Worm (Caenorhabditis elegans) whole organism, L3 larva: Measurements from ENCODE around the gene srx-86.
A peak's percentile ranks its signal among the peaks of the same experiment; 100 is the strongest.

Experiments used
- R02D3.7 ChIP-seq: fragments of 150-350 bp; optimal IDR thresholded peaks from 2 replicates; lab custom pipeline; 2014; ENCODE audit warnings: missing biosample characterization, missing genetic modification characterization
- ZK546.5 ChIP-seq: sonication (generic microtip); optimal IDR thresholded peaks from 2 replicates; lab custom pipeline; 2017; ENCODE audit warnings: missing biosample characterization, missing genetic modification characterization
- ceh-16 ChIP-seq: sonication (generic microtip); optimal IDR thresholded peaks from 2 replicates; lab custom pipeline; 2017; ENCODE audit warnings: missing biosample characterization, missing genetic modification characterization
- ceh-28 ChIP-seq: fragments of 150-350 bp; optimal IDR thresholded peaks from 2 replicates; lab custom pipeline; 2014; ENCODE audit warnings: missing biosample characterization, missing genetic modification reagents, missing genetic modification characterization
- ceh-82 ChIP-seq: fragments of 150-350 bp; optimal IDR thresholded peaks from 2 replicates; lab custom pipeline; 2014; ENCODE audit warnings: missing biosample characterization, missing genetic modification characterization
- daf-12 ChIP-seq: fragments of 150-350 bp; optimal IDR thresholded peaks from 2 replicates; lab custom pipeline; 2014; ENCODE audit warnings: missing biosample characterization, missing genetic modification reagents, missing genetic modification characterization
- egl-27 ChIP-seq: sonication (generic microtip); optimal IDR thresholded peaks from 4 replicates; lab custom pipeline; 2017; ENCODE audit warnings: missing biosample characterization, missing genetic modification reagents, missing genetic modification characterization
- egl-5 ChIP-seq: fragments of 150-350 bp; optimal IDR thresholded peaks from 2 replicates; lab custom pipeline; 2017; ENCODE audit warnings: missing biosample characterization, missing genetic modification reagents, missing genetic modification characterization, inconsistent platforms
- elt-1 ChIP-seq: fragments of 150-350 bp; optimal IDR thresholded peaks from 2 replicates; lab custom pipeline; 2014; ENCODE audit warnings: missing biosample characterization, missing genetic modification characterization
- elt-2 ChIP-seq: sonication (generic microtip); optimal IDR thresholded peaks from 2 replicates; lab custom pipeline; 2016; ENCODE audit warnings: missing genetic modification reagents, mild to moderate bottlenecking, missing genetic modification characterization, missing compliant biosample characterization
- eor-1 ChIP-seq, 2 experiments: fragments of 150-350 bp; optimal IDR thresholded peaks; 2 replicates each; lab custom pipeline; 2014 to 2018; ENCODE audit warnings: missing biosample characterization in 2 of 2, missing genetic modification characterization in 2 of 2
- fkh-2 ChIP-seq: fragments of 150-350 bp; optimal IDR thresholded peaks from 2 replicates; lab custom pipeline; 2014; ENCODE audit warnings: missing biosample characterization, missing genetic modification reagents, missing genetic modification characterization
- hmg-11 ChIP-seq: sonication (generic microtip); optimal IDR thresholded peaks from 2 replicates; lab custom pipeline; 2016; ENCODE audit warnings: missing genetic modification characterization, missing compliant biosample characterization
- jun-1 ChIP-seq: fragments of 150-350 bp; optimal IDR thresholded peaks from 2 replicates; lab custom pipeline; 2014; ENCODE audit warnings: missing biosample characterization, missing genetic modification reagents, missing genetic modification characterization
- mml-1 ChIP-seq: fragments of 150-350 bp; sonication (generic microtip); optimal IDR thresholded peaks from 3 replicates; lab custom pipeline; 2014; ENCODE audit warnings: missing biosample characterization, missing genetic modification characterization
- nhr-12 ChIP-seq: fragments of 150-350 bp; optimal IDR thresholded peaks from 2 replicates; lab custom pipeline; 2014; ENCODE audit warnings: missing biosample characterization, missing genetic modification characterization
- nhr-23 ChIP-seq: fragments of 150-350 bp; optimal IDR thresholded peaks from 2 replicates; lab custom pipeline; 2014; ENCODE audit warnings: missing biosample characterization, missing genetic modification reagents, missing genetic modification characterization
- nhr-28 ChIP-seq: fragments of 150-350 bp; optimal IDR thresholded peaks from 2 replicates; lab custom pipeline; 2014; ENCODE audit warnings: missing biosample characterization, missing genetic modification characterization
- nhr-43 ChIP-seq: sonication (generic microtip); optimal IDR thresholded peaks from 2 replicates; lab custom pipeline; 2016; ENCODE audit warnings: mild to moderate bottlenecking, missing genetic modification characterization, missing compliant biosample characterization; ENCODE audit not compliant: poor library complexity, severe bottlenecking
- nhr-67 ChIP-seq: fragments of 150-350 bp; optimal IDR thresholded peaks from 2 replicates; lab custom pipeline; 2014; ENCODE audit warnings: missing biosample characterization, missing genetic modification characterization
- nhr-76 ChIP-seq: fragments of 150-350 bp; sonication (generic microtip); optimal IDR thresholded peaks from 5 replicates; lab custom pipeline; 2014; ENCODE audit warnings: missing biosample characterization, missing genetic modification characterization
- pha-4 ChIP-seq: fragments of 150-350 bp; optimal IDR thresholded peaks from 2 replicates; lab custom pipeline; 2014; ENCODE audit warnings: missing biosample characterization, missing genetic modification reagents, missing genetic modification characterization
- pqm-1 ChIP-seq: fragments of 150-350 bp; optimal IDR thresholded peaks from 2 replicates; lab custom pipeline; 2017; ENCODE audit warnings: missing biosample characterization, missing genetic modification characterization, inconsistent platforms
- sea-2 ChIP-seq: fragments of 150-350 bp; sonication (generic microtip); optimal IDR thresholded peaks from 4 replicates; lab custom pipeline; 2014; ENCODE audit warnings: missing biosample characterization, missing genetic modification reagents, missing genetic modification characterization
- skn-1 ChIP-seq: fragments of 150-350 bp; optimal IDR thresholded peaks from 2 replicates; lab custom pipeline; 2014; ENCODE audit warnings: missing biosample characterization, missing genetic modification characterization
- snpc-4 ChIP-seq: fragments of 150-350 bp; optimal IDR thresholded peaks from 2 replicates; lab custom pipeline; 2014; ENCODE audit warnings: missing biosample characterization, missing genetic modification characterization
- tbx-2 ChIP-seq: sonication (generic microtip); optimal IDR thresholded peaks from 2 replicates; lab custom pipeline; 2016; ENCODE audit warnings: mild to moderate bottlenecking, missing genetic modification characterization, missing compliant biosample characterization
- unc-39 ChIP-seq: sonication (generic microtip); optimal IDR thresholded peaks from 4 replicates; lab custom pipeline; 2017; ENCODE audit warnings: missing biosample characterization, missing genetic modification characterization
- zag-1 ChIP-seq: fragments of 150-350 bp; optimal IDR thresholded peaks from 2 replicates; lab custom pipeline; 2014; ENCODE audit warnings: missing biosample characterization, missing genetic modification characterization
- ztf-11 ChIP-seq: fragments of 150-350 bp; optimal IDR thresholded peaks from 2 replicates; lab custom pipeline; 2014; ENCODE audit warnings: missing biosample characterization, missing genetic modification characterization
- ztf-4 ChIP-seq: fragments of 150-350 bp; optimal IDR thresholded peaks from 2 replicates; lab custom pipeline; 2014; ENCODE audit warnings: missing biosample characterization, missing genetic modification characterization

Gene srx-86

DNA sequence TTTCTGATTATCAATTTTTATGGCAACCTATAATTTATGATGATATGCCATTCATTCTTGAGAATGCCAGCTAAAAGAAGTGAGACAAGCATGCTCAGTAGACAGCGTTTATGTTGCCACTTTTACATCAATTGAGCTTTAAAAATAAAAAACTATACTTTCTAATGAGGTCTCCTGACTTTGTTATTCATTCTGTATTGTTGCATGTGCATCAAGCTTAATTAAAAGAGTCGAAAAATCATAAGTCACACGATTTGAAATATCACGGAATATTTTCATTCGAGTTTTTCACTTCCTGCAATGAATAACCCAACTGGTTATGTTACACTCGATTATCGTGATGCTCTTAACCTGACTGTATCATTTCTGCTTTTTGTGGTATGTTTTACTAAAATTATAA, at the start of gene srx-86:
TSS of gene srx-86 (plus strand) at position 301 of the 400 bp plus-strand sequence.
- TF ChIP-seq ceh-16 (no peak), R02D3.7 (no peak), egl-27 (tag; lab: Kevin White, UChicago) (no peak), eor-1 (tag; optimal IDR thresholded peaks at IDR 0.05; lab: Kevin White, UChicago) (no peak), hmg-11 (tag; lab: Kevin White, UChicago) (no peak), nhr-28 (tag; lab: Kevin White, UChicago) (no peak), elt-2 (tag; lab: Kevin White, UChicago) (no peak), nhr-12 (tag; lab: Kevin White, UChicago) (no peak), nhr-76 (tag; lab: Kevin White, UChicago) (no peak), ceh-28 (tag; lab: Kevin White, UChicago) (no peak), ZK546.5 (no peak), fkh-2 (tag; lab: Kevin White, UChicago) (no peak), unc-39 (tag; lab: Kevin White, UChicago) (no peak), skn-1 (no peak), nhr-23 (tag; lab: Kevin White, UChicago) (no peak), daf-12 (tag; lab: Kevin White, UChicago) (no peak), ztf-4 (tag; lab: Kevin White, UChicago) (no peak), nhr-67 (tag; lab: Kevin White, UChicago) (no peak), nhr-43 (tag; lab: Kevin White, UChicago) (no peak), zag-1 (no peak)
- TF ChIP-seq, all 47 proteins: peak for 0

DNA sequence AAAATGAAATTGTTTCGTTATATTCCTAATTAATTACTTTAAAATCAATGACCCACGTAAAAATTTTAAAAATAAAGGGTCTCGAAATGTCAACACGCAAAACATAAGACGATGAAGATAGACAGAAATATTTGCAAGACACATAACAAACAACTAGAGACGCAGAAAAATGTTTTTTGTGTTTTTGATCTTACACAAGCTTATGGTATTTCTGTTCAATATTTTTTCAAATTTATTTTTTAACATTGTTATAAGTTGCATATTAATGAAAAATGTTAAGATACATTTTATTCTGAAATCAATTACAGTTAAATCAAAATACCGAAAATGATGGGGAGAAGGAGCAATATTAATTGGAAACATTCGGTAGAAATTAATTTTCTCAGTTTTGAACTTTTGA, 49.3 kb upstream of the srx-86 start, which contains the start of gene C55A6.3:
TSS of gene C55A6.3 (minus strand) at position 101 of the 400 bp plus-strand sequence.
- TF ChIP-seq nhr-76 (tag; lab: Kevin White, UChicago) (no peak), hmg-11 (tag; lab: Kevin White, UChicago) (no peak), pha-4 (tag; lab: Kevin White, UChicago) (peak; percentile 41)
- TF ChIP-seq, all 47 proteins: peak for 1

DNA sequence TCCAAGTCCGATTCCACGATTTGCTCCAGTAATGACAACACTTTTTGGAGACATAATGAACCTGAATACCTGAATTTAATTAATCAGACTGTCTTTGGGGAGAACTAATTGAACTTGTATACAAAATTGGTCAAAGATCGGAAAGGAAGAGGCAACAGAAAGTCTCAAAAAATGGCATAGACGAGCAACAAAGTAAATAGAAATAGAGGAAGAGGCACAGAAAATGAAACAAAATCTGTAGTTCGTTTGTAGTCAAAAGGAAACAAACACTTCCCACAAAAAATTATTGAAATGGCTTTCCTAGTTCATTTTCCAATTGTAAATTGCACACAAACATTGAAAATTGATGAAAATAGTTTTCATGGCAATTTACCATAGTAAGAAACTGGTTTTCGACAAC, 48.1 kb upstream of the srx-86 start, which contains the start of gene C55A6.6:
TSS of gene C55A6.6 (minus strand) at position 61 of the 400 bp plus-strand sequence.
- TF ChIP-seq ztf-11 (tag; lab: Kevin White, UChicago), result no peak
- TF ChIP-seq pha-4 (tag; lab: Kevin White, UChicago), result peak; percentile 93

DNA sequence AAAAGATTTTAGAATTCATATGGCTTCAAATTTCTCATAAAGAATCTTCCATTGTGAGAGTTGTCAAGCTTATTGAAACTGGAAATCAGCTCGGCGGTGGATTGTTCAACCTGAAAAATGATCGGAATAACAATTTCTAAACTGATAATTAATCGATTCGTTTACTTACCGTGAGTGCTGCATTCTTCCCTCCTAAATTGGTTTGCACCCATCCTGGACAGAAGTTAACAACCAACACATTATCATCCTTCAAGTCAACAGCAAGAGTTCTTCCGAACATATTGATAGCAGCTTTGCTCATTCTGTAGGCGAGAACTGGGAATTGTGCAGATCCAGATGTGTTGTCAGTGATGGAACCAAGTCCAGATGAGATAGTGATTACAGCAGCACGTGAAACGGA, 47.6 kb upstream of the srx-86 start:
- TF ChIP-seq elt-2 (tag; lab: Kevin White, UChicago) (no peak), ztf-4 (tag; lab: Kevin White, UChicago) (no peak), ceh-28 (tag; lab: Kevin White, UChicago) (no peak), nhr-67 (tag; lab: Kevin White, UChicago) (no peak), pqm-1 (tag; lab: Kevin White, UChicago) (no peak), mml-1 (tag; lab: Kevin White, UChicago) (no peak)

DNA sequence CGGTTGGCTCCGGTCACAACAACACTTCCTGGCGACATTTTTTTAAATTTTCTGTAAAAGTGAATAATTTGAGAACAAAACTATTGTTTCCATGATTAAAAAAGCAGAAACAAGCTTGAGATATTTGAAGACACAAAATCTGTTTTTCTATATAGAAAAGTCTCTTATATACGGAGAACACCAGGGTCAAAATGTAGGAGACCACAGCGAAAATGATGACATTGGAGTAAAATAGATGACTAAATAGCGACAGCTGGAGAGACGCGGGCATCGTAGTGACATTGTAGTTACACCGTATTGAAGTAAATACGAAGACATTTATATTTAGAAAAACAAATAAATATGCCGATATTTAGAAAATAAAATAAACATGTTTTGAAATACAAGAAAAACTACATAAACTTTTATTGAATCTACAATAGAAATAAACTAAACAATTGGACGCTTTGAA, 46.6 kb upstream of the srx-86 start, which contains the start of gene sdz-8:
TSS of gene sdz-8 (minus strand) at position 51 of the 451 bp plus-strand sequence.
- TF ChIP-seq pha-4 (tag; lab: Kevin White, UChicago), result peak; percentile 12
- TF ChIP-seq ztf-4 (tag; lab: Kevin White, UChicago), result no peak
- no peak for TF ChIP-seq eor-1 (tag; optimal IDR thresholded peaks at IDR 0.05; lab: Kevin White, UChicago)
- no peak for TF ChIP-seq snpc-4 (tag; lab: Kevin White, UChicago)
- peak; percentile 80 for TF ChIP-seq skn-1
- no peak for TF ChIP-seq egl-27 (tag; lab: Kevin White, UChicago)
- no peak for TF ChIP-seq hmg-11 (tag; lab: Kevin White, UChicago)
- no peak for TF ChIP-seq R02D3.7
- no peak for TF ChIP-seq zag-1
- TF ChIP-seq nhr-67 (tag; lab: Kevin White, UChicago), result no peak
- TF ChIP-seq unc-39 (tag; lab: Kevin White, UChicago), result no peak
- TF ChIP-seq elt-1 (tag; lab: Kevin White, UChicago), result no peak
- TF ChIP-seq jun-1 (tag; lab: Kevin White, UChicago), result no peak
- no peak for TF ChIP-seq sea-2 (GFP tag; lab: Kevin White, UChicago)
- no peak for TF ChIP-seq tbx-2 (tag; lab: Kevin White, UChicago)
- TF ChIP-seq egl-5, result no peak
- no peak for TF ChIP-seq ceh-82 (tag; lab: Kevin White, UChicago)
